Worm (Caenorhabditis elegans): ENCODE data around the gene Y42A5A.1.

- TF ChIP-seq ztf-11 (tag; optimal IDR thresholded peaks at IDR 0.05) = peak in 1 of 2 experiments; percentile 3
- no peak for TF ChIP-seq ceh-88 (GFP tag; IDR thresholded peaks at IDR 0.05)
- no peak for TF ChIP-seq dpl-1 (GFP tag; optimal IDR thresholded peaks at IDR 0.05)
- TF ChIP-seq F16B12.6 (tag; optimal IDR thresholded peaks at IDR 0.05) = no peak
- no peak for TF ChIP-seq jun-1 (tag; optimal IDR thresholded peaks at IDR 0.05)
- no peak for TF ChIP-seq nhr-12 (tag; optimal IDR thresholded peaks at IDR 0.05)
- TF ChIP-seq nhr-77 (tag; optimal IDR thresholded peaks at IDR 0.05) = no peak
- no peak for TF ChIP-seq ceh-82 (tag; optimal IDR thresholded peaks at IDR 0.05)
- TF ChIP-seq lsy-2 (tag; optimal IDR thresholded peaks at IDR 0.05) = no peak
- no peak for TF ChIP-seq egl-27 (tag; optimal IDR thresholded peaks at IDR 0.05)
Measured at ce11 chrV:11118179-11118725, 30.5 kb downstream of the Y42A5A.1 start.
